Worm (Caenorhabditis elegans) whole organism, midembryonic: ENCODE data around the gene his-31.

ENCODE experiments used
- flt-1 ChIP-seq: fragments of 200-800 bp; sonication (Bioruptor generic); IDR thresholded peaks from 2 replicates; pipeline ENCODE4 v1.3.6; 2022; ENCODE audit warnings: missing genetic modification characterization, missing compliant biosample characterization
- klf-2 ChIP-seq: fragments of 200-800 bp; sonication (Bioruptor generic); conservative IDR thresholded peaks from 2 replicates; pipeline ENCODE4 v1.3.6; 2022; ENCODE audit warnings: missing genetic modification reagents, missing genetic modification characterization, missing compliant biosample characterization
- ref-1 ChIP-seq: fragments of 200-800 bp; sonication (Bioruptor generic); conservative IDR thresholded peaks from 2 replicates; pipeline ENCODE4 v1.3.6; 2022; ENCODE audit warnings: missing genetic modification reagents, missing genetic modification characterization, missing compliant biosample characterization
- tab-1 ChIP-seq: fragments of 200-800 bp; sonication (Bioruptor generic); IDR thresholded peaks from 2 replicates; pipeline ENCODE4 v1.3.6; 2022; ENCODE audit warnings: missing genetic modification characterization, missing compliant biosample characterization
- ztf-29 ChIP-seq: fragments of 200-800 bp; sonication (Bioruptor generic); IDR thresholded peaks from 2 replicates; pipeline ENCODE4 v1.3.6; 2022; ENCODE audit warnings: missing genetic modification reagents, missing genetic modification characterization, missing compliant biosample characterization

DNA sequence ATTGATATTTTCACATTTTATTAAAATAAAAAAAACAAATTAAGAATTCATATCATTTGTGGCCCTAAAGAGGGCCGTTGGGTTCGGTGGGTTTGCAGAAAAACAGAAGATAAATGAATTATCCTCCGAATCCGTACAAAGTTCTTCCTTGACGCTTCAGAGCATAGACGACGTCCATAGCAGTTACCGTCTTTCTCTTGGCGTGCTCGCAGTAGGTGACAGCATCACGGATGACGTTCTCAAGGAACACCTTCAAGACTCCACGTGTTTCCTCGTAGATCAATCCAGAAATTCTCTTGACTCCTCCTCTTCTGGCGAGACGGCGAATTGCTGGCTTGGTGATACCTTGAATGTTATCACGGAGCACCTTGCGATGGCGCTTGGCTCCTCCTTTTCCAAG lies 229 bp downstream of the his-31 start:
- TF ChIP-seq tab-1 (GFP tag; lab: Robert Waterston, UW) (no peak), flt-1 (GFP tag; lab: Robert Waterston, UW) (no peak), ref-1 (GFP tag; lab: Robert Waterston, UW) (no peak), ztf-29 (GFP tag; lab: Robert Waterston, UW) (no peak), klf-2 (GFP tag; lab: Robert Waterston, UW) (no peak)
